Worm (Caenorhabditis elegans): Measurements from ENCODE around the gene H39E23.3.

The H39E23.3 gene

DNA sequence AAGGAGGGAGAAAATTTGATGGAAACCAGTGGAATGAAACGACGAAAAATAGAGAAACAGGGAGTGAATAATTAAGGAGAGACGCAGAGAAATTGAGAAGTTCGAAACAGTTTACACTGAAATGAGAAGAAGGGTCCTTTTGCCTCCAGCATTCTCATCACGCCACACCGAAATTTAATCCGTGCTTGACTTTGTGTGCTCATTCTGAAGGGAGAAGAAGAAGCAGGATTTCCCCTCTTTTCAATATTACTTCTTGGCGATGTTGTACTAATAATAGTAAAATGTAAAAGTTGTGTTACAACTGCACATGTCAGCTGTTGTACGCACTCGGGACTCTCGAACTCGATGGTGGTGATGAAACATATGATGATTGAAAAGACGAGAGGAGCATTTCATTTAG lies 46.0 kb downstream of the H39E23.3 start:
- TF ChIP-seq npax-4 (tag; optimal IDR thresholded peaks at IDR 0.05), result no peak
- TF ChIP-seq syd-9 (tag; optimal IDR thresholded peaks at IDR 0.05), result peak; percentile 30
- peak; percentile 46 for TF ChIP-seq ceh-18 (tag; optimal IDR thresholded peaks at IDR 0.05)
- TF ChIP-seq ceh-34 (tag; optimal IDR thresholded peaks at IDR 0.05), result peak; percentile 83
- peak; percentile 49 for TF ChIP-seq rnt-1 (tag; optimal IDR thresholded peaks at IDR 0.05)
- peak; percentile 72 for TF ChIP-seq pat-9 (tag; optimal IDR thresholded peaks at IDR 0.05)
- peak; percentile 76 for TF ChIP-seq unc-55 (GFP tag; optimal IDR thresholded peaks at IDR 0.05)
- no peak for TF ChIP-seq C38D4.7 (GFP tag; optimal IDR thresholded peaks at IDR 0.05)
- no peak for TF ChIP-seq lin-11 (tag; optimal IDR thresholded peaks at IDR 0.05)

DNA sequence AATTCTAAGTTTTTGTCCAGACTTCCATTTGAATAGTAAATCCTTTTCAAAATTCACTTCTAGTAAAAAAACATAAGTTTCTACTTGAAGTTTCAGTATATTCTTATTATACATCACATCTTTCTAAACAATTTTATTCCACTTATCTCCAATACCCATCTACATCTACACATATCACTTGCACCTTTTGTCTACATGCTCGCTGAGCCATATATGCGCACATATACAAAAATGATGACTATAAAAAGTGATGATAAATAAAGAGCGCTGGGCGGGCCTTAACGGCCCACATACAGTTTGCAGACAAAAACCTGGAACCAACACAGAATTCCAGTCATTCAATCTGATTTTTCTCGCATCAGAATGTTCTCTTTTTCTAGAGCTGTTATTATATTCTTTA lies 48.9 kb downstream of the H39E23.3 start, which contains the start of gene AH10.2:
TSS of gene AH10.2 (plus strand) at position 301 of the 400 bp plus-strand sequence.
- TF ChIP-seq dve-1 (tag; optimal IDR thresholded peaks at IDR 0.05) (no peak), npax-4 (tag; optimal IDR thresholded peaks at IDR 0.05) (no peak), ahr-1 (tag; optimal IDR thresholded peaks at IDR 0.05) (no peak), che-1 (tag; optimal IDR thresholded peaks at IDR 0.05) (no peak), ttx-3 (tag; optimal IDR thresholded peaks at IDR 0.05) (no peak)
